Fruit fly (Drosophila melanogaster) whole organism, embryonic: ENCODE data around the gene hook.

ENCODE experiments used
- Atf-2 ChIP-seq: fragments of 200-800 bp; sonication (Bioruptor generic); optimal IDR thresholded peaks from 2 replicates; lab custom pipeline; 2016; ENCODE audit warnings: missing biosample characterization, missing genetic modification characterization
- CG15479 ChIP-seq: fragments of 200-800 bp; sonication (Bioruptor generic); optimal IDR thresholded peaks from 3 replicates; lab custom pipeline; 2019; ENCODE audit warnings: missing biosample characterization, mild to moderate bottlenecking, missing genetic modification characterization, moderate library complexity
- CG16815 ChIP-seq: fragments of 200-800 bp; sonication (Bioruptor generic); optimal IDR thresholded peaks from 3 replicates; lab custom pipeline; 2017; ENCODE audit warnings: missing biosample characterization, mild to moderate bottlenecking, missing genetic modification characterization
- CG17802 ChIP-seq: fragments of 200-800 bp; sonication (Bioruptor generic); optimal IDR thresholded peaks from 2 replicates; lab custom pipeline; 2018; ENCODE audit warnings: missing biosample characterization, mild to moderate bottlenecking, missing genetic modification characterization, moderate library complexity
- CG2202 ChIP-seq: fragments of 200-800 bp; sonication (Bioruptor generic); optimal IDR thresholded peaks from 2 replicates; lab custom pipeline; 2018; ENCODE audit warnings: missing biosample characterization, mild to moderate bottlenecking, missing genetic modification characterization
- CG2712 ChIP-seq: fragments of 200-800 bp; optimal IDR thresholded peaks from 3 replicates; lab custom pipeline; 2019; ENCODE audit warnings: missing biosample characterization, mild to moderate bottlenecking, missing genetic modification characterization, moderate library complexity
- CG30403 ChIP-seq: fragments of 200-800 bp; sonication (Bioruptor generic); optimal IDR thresholded peaks from 3 replicates; lab custom pipeline; 2016; ENCODE audit warnings: missing biosample characterization, missing genetic modification characterization
- CG31365 ChIP-seq: fragments of 200-800 bp; sonication (Bioruptor generic); optimal IDR thresholded peaks from 2 replicates; lab custom pipeline; 2018; ENCODE audit warnings: missing biosample characterization, mild to moderate bottlenecking, missing genetic modification characterization
- CG3163 ChIP-seq: fragments of 200-800 bp; sonication (Bioruptor generic); optimal IDR thresholded peaks from 3 replicates; lab custom pipeline; 2016; ENCODE audit warnings: missing biosample characterization, missing genetic modification characterization
- CG32767 ChIP-seq: fragments of 200-800 bp; sonication (Bioruptor generic); IDR thresholded peaks from 2 replicates; pipeline ENCODE4 v1.3.6; 2022; ENCODE audit warnings: missing biosample characterization, missing genetic modification characterization
- CG34422 ChIP-seq: fragments of 200-800 bp; sonication (Bioruptor generic); IDR thresholded peaks from 3 replicates; pipeline ENCODE4 v1.3.6; 2022; ENCODE audit warnings: missing biosample characterization, missing genetic modification characterization
- CG42726 ChIP-seq: fragments of 200-800 bp; sonication (Bioruptor generic); IDR thresholded peaks from 2 replicates; pipeline ENCODE4 v1.3.6; 2022; ENCODE audit warnings: missing biosample characterization, missing genetic modification characterization; ENCODE audit not compliant: partially characterized antibody
- CG4707 ChIP-seq: fragments of 200-800 bp; sonication (Bioruptor generic); optimal IDR thresholded peaks from 2 replicates; lab custom pipeline; 2018; ENCODE audit warnings: missing biosample characterization, mild to moderate bottlenecking, missing genetic modification characterization, moderate library complexity
- CG6683 ChIP-seq: fragments of 200-800 bp; sonication (Bioruptor generic); optimal IDR thresholded peaks from 2 replicates; lab custom pipeline; 2017; ENCODE audit warnings: missing biosample characterization, mild to moderate bottlenecking, missing genetic modification characterization, missing genetic modification reagents
- CG7556 ChIP-seq: fragments of 200-800 bp; sonication (Bioruptor generic); optimal IDR thresholded peaks from 2 replicates; lab custom pipeline; 2017; ENCODE audit warnings: missing biosample characterization, mild to moderate bottlenecking, missing genetic modification characterization
- CG7928 ChIP-seq: fragments of 200-800 bp; sonication (Bioruptor generic); optimal IDR thresholded peaks from 2 replicates; lab custom pipeline; 2017; ENCODE audit warnings: missing biosample characterization, mild to moderate bottlenecking, missing genetic modification characterization
- CG7963 ChIP-seq: fragments of 200-800 bp; sonication (Bioruptor generic); IDR thresholded peaks from 3 replicates; pipeline ENCODE4 v1.3.6; 2022; ENCODE audit warnings: missing biosample characterization, missing genetic modification characterization; ENCODE audit not compliant: partially characterized antibody
- CG9437 ChIP-seq: fragments of 200-800 bp; sonication (Bioruptor generic); optimal IDR thresholded peaks from 2 replicates; lab custom pipeline; 2018; ENCODE audit warnings: missing biosample characterization, mild to moderate bottlenecking, missing genetic modification characterization
- CG9727 ChIP-seq: fragments of 200-800 bp; sonication (Bioruptor generic); optimal IDR thresholded peaks from 3 replicates; lab custom pipeline; 2017; ENCODE audit warnings: missing biosample characterization, mild to moderate bottlenecking, missing genetic modification characterization
- CG9876 ChIP-seq: fragments of 200-800 bp; sonication (Bioruptor generic); optimal IDR thresholded peaks from 2 replicates; lab custom pipeline; 2016; ENCODE audit warnings: missing biosample characterization, missing genetic modification characterization
- CHES-1-like ChIP-seq: fragments of 200-800 bp; sonication (Bioruptor generic); optimal IDR thresholded peaks from 2 replicates; lab custom pipeline; 2016; ENCODE audit warnings: missing biosample characterization, missing genetic modification characterization
- D19B ChIP-seq: fragments of 200-800 bp; sonication (Bioruptor generic); optimal IDR thresholded peaks from 2 replicates; lab custom pipeline; 2017; ENCODE audit warnings: missing biosample characterization, mild to moderate bottlenecking, missing genetic modification characterization
- Dip2 ChIP-seq: fragments of 200-800 bp; sonication (Bioruptor generic); IDR thresholded peaks from 2 replicates; pipeline ENCODE4 v1.3.6; 2022; ENCODE audit warnings: missing biosample characterization, missing genetic modification characterization
- E2f1 ChIP-seq: fragments of 200-800 bp; sonication (Bioruptor generic); IDR thresholded peaks from 2 replicates; pipeline ENCODE4 v1.3.6; 2022; ENCODE audit warnings: missing biosample characterization, missing genetic modification characterization
- Ets65A ChIP-seq: fragments of 200-800 bp; sonication (Bioruptor generic); peaks from one replicate; lab custom pipeline; 2016; ENCODE audit warnings: missing biosample characterization, missing genetic modification characterization
- Fer3 ChIP-seq: fragments of 200-800 bp; sonication (Bioruptor generic); optimal IDR thresholded peaks from 2 replicates; lab custom pipeline; 2018; ENCODE audit warnings: missing biosample characterization, mild to moderate bottlenecking, missing genetic modification characterization, moderate library complexity
- Gsc ChIP-seq: fragments of 200-800 bp; sonication (Bioruptor generic); IDR thresholded peaks from 2 replicates; pipeline ENCODE4 v1.3.6; 2022; ENCODE audit warnings: missing biosample characterization, missing genetic modification characterization
- Hr3 ChIP-seq: fragments of 200-800 bp; sonication (Bioruptor generic); optimal IDR thresholded peaks from 3 replicates; lab custom pipeline; 2016; ENCODE audit warnings: missing biosample characterization, missing genetic modification characterization
- Lhr ChIP-seq: fragments of 200-800 bp; sonication (Bioruptor generic); optimal IDR thresholded peaks from 3 replicates; lab custom pipeline; 2017; ENCODE audit warnings: mild to moderate bottlenecking, missing biosample characterization, missing genetic modification reagents, missing genetic modification characterization
- MBD-R2 ChIP-seq: fragments of 200-800 bp; sonication (Bioruptor generic); IDR thresholded peaks from 2 replicates; pipeline ENCODE4 v1.3.6; 2022; ENCODE audit warnings: missing biosample characterization, missing genetic modification characterization
- MESR4 ChIP-seq: fragments of 200-800 bp; sonication (Bioruptor generic); optimal IDR thresholded peaks from 2 replicates; lab custom pipeline; 2018; ENCODE audit warnings: missing biosample characterization, mild to moderate bottlenecking, missing genetic modification characterization, moderate library complexity
- Opbp ChIP-seq: fragments of 200-800 bp; sonication (Bioruptor generic); IDR thresholded peaks from 3 replicates; pipeline ENCODE4 v1.3.6; 2022; ENCODE audit warnings: missing biosample characterization, missing genetic modification characterization; ENCODE audit not compliant: partially characterized antibody
- Pdp1 ChIP-seq, 2 experiments: fragments of 200-800 bp; sonication (Bioruptor generic); optimal IDR thresholded peaks; 3 replicates each; lab custom pipeline; 2016; ENCODE audit warnings: missing biosample characterization in 2 of 2, missing genetic modification characterization in 2 of 2, mild to moderate bottlenecking in 1 of 2, moderate library complexity in 1 of 2
- Usf ChIP-seq: fragments of 200-800 bp; sonication (Bioruptor generic); optimal IDR thresholded peaks from 2 replicates; lab custom pipeline; 2017; ENCODE audit warnings: missing genotype, missing biosample characterization, missing genetic modification characterization
- cad ChIP-seq: fragments of >200 bp; optimal IDR thresholded peaks from 2 replicates; lab custom pipeline; 2017; ENCODE audit warnings: missing biosample characterization, missing genetic modification characterization
- cas ChIP-seq: fragments of 200-800 bp; sonication (Bioruptor generic); IDR thresholded peaks from 2 replicates; pipeline ENCODE4 v1.3.6; 2022; ENCODE audit warnings: missing biosample characterization, missing genetic modification characterization
- corto ChIP-seq: fragments of 200-800 bp; sonication (Bioruptor generic); optimal IDR thresholded peaks from 2 replicates; lab custom pipeline; 2016; ENCODE audit warnings: missing biosample characterization, mild to moderate bottlenecking, missing genetic modification characterization, moderate library complexity
- crp ChIP-seq, 2 experiments: fragments of 200-800 bp; sonication (Bioruptor generic); optimal IDR thresholded peaks; 2 replicates in 1 of 2; 3 replicates in 1 of 2; lab custom pipeline; 2017; ENCODE audit warnings: missing biosample characterization in 2 of 2, missing genetic modification characterization in 2 of 2, mild to moderate bottlenecking in 1 of 2, moderate library complexity in 1 of 2
- dati ChIP-seq: fragments of 200-800 bp; sonication (Bioruptor generic); IDR thresholded peaks from 2 replicates; pipeline ENCODE4 v1.3.6; 2022; ENCODE audit warnings: missing biosample characterization, missing genetic modification characterization
- ems ChIP-seq: fragments of 200-800 bp; sonication (Bioruptor generic); optimal IDR thresholded peaks from 3 replicates; lab custom pipeline; 2016; ENCODE audit warnings: missing biosample characterization, missing genetic modification characterization
- gsb-n ChIP-seq: fragments of 200-800 bp; sonication (Bioruptor generic); optimal IDR thresholded peaks from 3 replicates; lab custom pipeline; 2018; ENCODE audit warnings: missing biosample characterization, mild to moderate bottlenecking, missing genetic modification characterization
- hbn ChIP-seq: fragments of 200-800 bp; sonication (Bioruptor generic); IDR thresholded peaks from 2 replicates; pipeline ENCODE4 v1.3.6; 2022; ENCODE audit warnings: missing biosample characterization, missing genetic modification characterization; ENCODE audit not compliant: partially characterized antibody
- her ChIP-seq: fragments of 200-800 bp; sonication (Bioruptor generic); optimal IDR thresholded peaks from 2 replicates; lab custom pipeline; 2016; ENCODE audit warnings: missing biosample characterization, missing genetic modification characterization
- lab ChIP-seq: fragments of 200-800 bp; sonication (Bioruptor generic); optimal IDR thresholded peaks from 3 replicates; lab custom pipeline; 2017; ENCODE audit warnings: missing biosample characterization, missing genetic modification characterization, mild to moderate bottlenecking, moderate library complexity, missing genetic modification reagents
- lov ChIP-seq, 2 experiments: fragments of 200-800 bp in 1 of 2; fragments of >200 bp in 1 of 2; sonication (Bioruptor generic) in 1 of 2; IDR thresholded peaks in 1 of 2; optimal IDR thresholded peaks in 1 of 2; 2 replicates in 1 of 2; 3 replicates in 1 of 2; pipeline versions ENCODE4 v1.3.6 to Lab custom; 2017 to 2022; ENCODE audit warnings: missing biosample characterization in 1 of 2, missing genetic modification characterization in 1 of 2
- pum ChIP-seq: fragments of 200-800 bp; sonication (Bioruptor generic); optimal IDR thresholded peaks from 2 replicates; lab custom pipeline; 2016; ENCODE audit warnings: missing biosample characterization, missing genetic modification characterization
- sna ChIP-seq: fragments of 200-800 bp; sonication (Bioruptor generic); IDR thresholded peaks from 2 replicates; pipeline ENCODE4 v1.3.6; 2022; ENCODE audit warnings: missing biosample characterization, missing genetic modification characterization; ENCODE audit not compliant: partially characterized antibody
- sob ChIP-seq: fragments of 200-800 bp; sonication (Bioruptor generic); IDR thresholded peaks from 2 replicates; pipeline ENCODE4 v1.3.6; 2022; ENCODE audit warnings: missing biosample characterization, missing genetic modification characterization
- tna ChIP-seq: fragments of 200-800 bp; sonication (Bioruptor generic); IDR thresholded peaks from 2 replicates; pipeline ENCODE4 v1.3.6; 2022; ENCODE audit warnings: missing biosample characterization, missing genetic modification characterization; ENCODE audit not compliant: partially characterized antibody
- trh ChIP-seq: fragments of 200-800 bp; sonication (Bioruptor generic); optimal IDR thresholded peaks from 2 replicates; lab custom pipeline; 2016; ENCODE audit warnings: missing biosample characterization, missing genetic modification characterization

The hook gene

DNA sequence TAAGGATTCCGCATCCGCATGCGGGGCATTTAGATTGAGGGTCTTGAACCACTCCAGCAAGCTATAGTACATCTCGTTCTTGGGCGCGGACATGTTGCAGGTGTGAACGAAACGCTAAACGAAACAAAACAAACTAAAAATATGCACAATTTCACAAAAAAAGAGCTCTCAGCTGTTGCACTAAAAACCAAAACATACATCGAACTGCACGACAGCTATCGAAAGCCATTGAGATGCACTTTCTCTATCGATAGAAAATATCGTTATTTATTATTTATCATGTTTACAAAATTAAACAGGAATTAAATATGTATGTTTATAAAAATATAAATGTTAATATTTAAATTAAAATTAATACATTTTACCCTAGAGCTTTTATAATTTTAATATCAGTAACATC lies at the start of gene hook (continued):
- TF ChIP-seq Usf (GFP tag; lab: Kevin White, UChicago) (no peak), CG3163 (GFP tag; lab: Kevin White, UChicago) (no peak), ems (GFP tag; lab: Kevin White, UChicago) (no peak), CHES-1-like (GFP tag; lab: Kevin White, UChicago) (no peak), CG16815 (GFP tag; lab: Kevin White, UChicago) (no peak), Gsc (GFP tag; lab: Robert Waterston, UW) (no peak), CG42726 (GFP tag; lab: Robert Waterston, UW) (peak; percentile 55; the same call in 1 of the 2 replicates), Opbp (GFP tag; lab: Robert Waterston, UW) (peak; percentile 73; the same call in 2 of the 3 replicates), cas (GFP tag; lab: Robert Waterston, UW) (no peak), CG32767 (GFP tag; lab: Robert Waterston, UW) (no peak), CG2712 (peak; percentile 24), CG4707 (GFP tag; lab: Kevin White, UChicago) (no peak), E2f1 (no peak), sna (GFP tag; lab: Robert Waterston, UW) (peak; percentile 82), CG15479 (no peak), CG6683 (GFP tag; lab: Kevin White, UChicago) (no peak), Lhr (no peak), MESR4 (GFP tag; lab: Kevin White, UChicago) (peak; percentile 45), MBD-R2 (GFP tag; lab: Robert Waterston, UW) (peak; percentile 68), CG2202 (tag; lab: Kevin White, UChicago) (no peak), CG7928 (GFP tag; lab: Kevin White, UChicago) (no peak), CG9876 (GFP tag; lab: Kevin White, UChicago) (no peak), CG9727 (GFP tag; lab: Kevin White, UChicago) (no peak), CG34422 (no peak), dati (GFP tag; lab: Robert Waterston, UW) (no peak), crp (GFP tag; optimal IDR thresholded peaks at IDR 0.05; lab: Kevin White, UChicago) (peak in 1 of 2 experiments; percentile 76), lab (GFP tag; lab: Kevin White, UChicago) (no peak), CG31365 (no peak), gsb-n (tag; lab: Kevin White, UChicago) (no peak), CG7556 (no peak), Fer3 (tag; lab: Kevin White, UChicago) (no peak), Pdp1 (GFP tag; optimal IDR thresholded peaks at IDR 0.05; lab: Kevin White, UChicago) (no peak), Dip2 (GFP tag; lab: Robert Waterston, UW) (no peak), trh (GFP tag; lab: Kevin White, UChicago) (no peak), Hr3 (GFP tag; lab: Kevin White, UChicago) (no peak), pum (GFP tag; lab: Kevin White, UChicago) (no peak), cad (GFP tag; lab: Kevin White, UChicago) (no peak), corto (GFP tag; lab: Kevin White, UChicago) (no peak), lov (optimal IDR thresholded peaks at IDR 0.05; lab: Kevin White, UChicago) (no peak), lov (GFP tag; IDR thresholded peaks at IDR 0.05; lab: Robert Waterston, UW) (no peak), sob (GFP tag; lab: Robert Waterston, UW) (no peak), Atf-2 (GFP tag; lab: Kevin White, UChicago) (no peak), her (GFP tag; lab: Kevin White, UChicago) (no peak), CG7963 (GFP tag; lab: Robert Waterston, UW) (peak; percentile 45; the same call in 1 of the 3 replicates), tna (GFP tag; lab: Robert Waterston, UW) (0 out of 2 replicates have a peak, but pooled peaks have one; percentile 40), CG9437 (GFP tag; lab: Kevin White, UChicago) (no peak), D19B (GFP tag; lab: Kevin White, UChicago) (no peak), Ets65A (no peak), CG17802 (tag; lab: Kevin White, UChicago) (no peak), hbn (GFP tag; lab: Robert Waterston, UW) (peak; percentile 75), CG30403 (GFP tag; lab: Kevin White, UChicago) (no peak)
